Fruit fly (Drosophila melanogaster): ENCODE measurements around the gene CG31323.

CG31323 gene

dm6 chr3R:26121108-26121507, 49.5 kb upstream of the CG31323 start (continued):
- no peak for TF ChIP-seq CG17802 (tag; optimal IDR thresholded peaks at IDR 0.05)
- TF ChIP-seq CG16863 (GFP tag; optimal IDR thresholded peaks at IDR 0.05), result no peak
- TF ChIP-seq MESR4 (GFP tag; optimal IDR thresholded peaks at IDR 0.05), result no peak
- no peak for TF ChIP-seq Rx (GFP tag; IDR thresholded peaks at IDR 0.05)
- peak; percentile 48 for TF ChIP-seq Ptx1 (GFP tag; IDR thresholded peaks at IDR 0.05)
- TF ChIP-seq CG9876 (GFP tag; optimal IDR thresholded peaks at IDR 0.05), result no peak
- no peak for TF ChIP-seq ken (GFP tag; IDR thresholded peaks at IDR 0.05)
- no peak for TF ChIP-seq yki (optimal IDR thresholded peaks at IDR 0.05)
- no peak for TF ChIP-seq Fer2 (tag; optimal IDR thresholded peaks at IDR 0.05)
- no peak for TF ChIP-seq ci (GFP tag; IDR thresholded peaks at IDR 0.05)
- TF ChIP-seq CG2202 (tag; optimal IDR thresholded peaks at IDR 0.05), result no peak
- peak; percentile 17; the same call in 1 of the 2 replicates for TF ChIP-seq al (GFP tag; IDR thresholded peaks at IDR 0.05)
- no peak for TF ChIP-seq CG15696 (tag; optimal IDR thresholded peaks at IDR 0.05)
- TF ChIP-seq CG3995 (GFP tag; optimal IDR thresholded peaks at IDR 0.05), result peak; percentile 36
- TF ChIP-seq amos (GFP tag; IDR thresholded peaks at IDR 0.05; ENCODE audit: partially characterized antibody), result no peak
- no peak for TF ChIP-seq peb (GFP tag; IDR thresholded peaks at IDR 0.05)
- no peak for TF ChIP-seq hb (GFP tag; IDR thresholded peaks at IDR 0.05; ENCODE audit: partially characterized antibody)
- no peak for TF ChIP-seq Scr (GFP tag; IDR thresholded peaks at IDR 0.05; ENCODE audit: partially characterized antibody)
- peak; percentile 29 for TF ChIP-seq CG7786 (GFP tag; optimal IDR thresholded peaks at IDR 0.05)
- TF ChIP-seq CG1233 (GFP tag; optimal IDR thresholded peaks at IDR 0.05), result peak; percentile 34
- peak; percentile 21 for TF ChIP-seq dm (GFP tag; optimal IDR thresholded peaks at IDR 0.05)
- TF ChIP-seq zfh2 (GFP tag; optimal IDR thresholded peaks at IDR 0.05), result peak; percentile 47
- no peak for TF ChIP-seq CG4328 (GFP tag; optimal IDR thresholded peaks at IDR 0.05)
- TF ChIP-seq Aef1 (GFP tag; IDR thresholded peaks at IDR 0.05), result no peak
- TF ChIP-seq pfk (GFP tag; optimal IDR thresholded peaks at IDR 0.05), result no peak
- no peak for TF ChIP-seq trem (tag; optimal IDR thresholded peaks at IDR 0.05)
- TF ChIP-seq CG16779 (GFP tag; IDR thresholded peaks at IDR 0.05), result no peak
- no peak for TF ChIP-seq bbx (GFP tag; IDR thresholded peaks at IDR 0.05; ENCODE audit: partially characterized antibody)
- TF ChIP-seq HHEX (GFP tag; optimal IDR thresholded peaks at IDR 0.05), result peak; percentile 9
- TF ChIP-seq Doc2 (GFP tag; IDR thresholded peaks at IDR 0.05), result no peak
- no peak for TF ChIP-seq h (optimal IDR thresholded peaks at IDR 0.05)
- TF ChIP-seq CG14441 (GFP tag; IDR thresholded peaks at IDR 0.05), result no peak
- no peak for TF ChIP-seq HLH3B (GFP tag; IDR thresholded peaks at IDR 0.05)
- TF ChIP-seq kay (GFP tag; optimal IDR thresholded peaks at IDR 0.05), result peak; percentile 9
- TF ChIP-seq Dek (tag; optimal IDR thresholded peaks at IDR 0.05), result peak; percentile 53
- TF ChIP-seq chm (GFP tag; IDR thresholded peaks at IDR 0.05), result no peak
- no peak for TF ChIP-seq repo (GFP tag; optimal IDR thresholded peaks at IDR 0.05)
- no peak for TF ChIP-seq CG4360 (GFP tag; IDR thresholded peaks at IDR 0.05)
- no peak for TF ChIP-seq E2f1 (GFP tag; IDR thresholded peaks at IDR 0.05)
- TF ChIP-seq CG15601 (tag; optimal IDR thresholded peaks at IDR 0.05), result no peak
- peak; percentile 36 for TF ChIP-seq CG12155 (GFP tag; optimal IDR thresholded peaks at IDR 0.05)
- no peak for TF ChIP-seq CG30431 (GFP tag; optimal IDR thresholded peaks at IDR 0.05)
- no peak for TF ChIP-seq CG18262 (tag; optimal IDR thresholded peaks at IDR 0.05)
- TF ChIP-seq CG10431 (GFP tag; optimal IDR thresholded peaks at IDR 0.05), result no peak
- peak; percentile 51; the same call in 1 of the 2 replicates for TF ChIP-seq lmd (GFP tag; IDR thresholded peaks at IDR 0.05)
- no peak for TF ChIP-seq HLH4C (GFP tag; IDR thresholded peaks at IDR 0.05; ENCODE audit: partially characterized antibody)
- peak; percentile 52 for TF ChIP-seq caup (GFP tag; optimal IDR thresholded peaks at IDR 0.05; ENCODE audit: severe bottlenecking)
- TF ChIP-seq Optix (GFP tag; IDR thresholded peaks at IDR 0.05), result no peak
- TF ChIP-seq grn (GFP tag; optimal IDR thresholded peaks at IDR 0.05), result no peak
- TF ChIP-seq dmrt99B (tag; optimal IDR thresholded peaks at IDR 0.05), result peak; percentile 5
- no peak for TF ChIP-seq sim (GFP tag; IDR thresholded peaks at IDR 0.05)
- TF ChIP-seq NC2α (GFP tag; optimal IDR thresholded peaks at IDR 0.05), result no peak
- no peak for TF ChIP-seq Dfd (GFP tag; optimal IDR thresholded peaks at IDR 0.05)
